Fruit fly (Drosophila melanogaster) whole organism, prepupa: ENCODE data around the gene pns.
A peak's percentile ranks its signal among the peaks of the same experiment; 100 is the strongest.

ENCODE experiments used
- Blimp-1 ChIP-seq: fragments of 200-800 bp; sonication (Bioruptor generic); optimal IDR thresholded peaks from 3 replicates; lab custom pipeline; 2017; ENCODE audit warnings: missing biosample characterization, missing genetic modification characterization, mild to moderate bottlenecking, moderate library complexity, missing genetic modification reagents
- CG10631 ChIP-seq: fragments of 200-800 bp; sonication (Bioruptor generic); optimal IDR thresholded peaks from 2 replicates; lab custom pipeline; 2016; ENCODE audit warnings: missing biosample characterization, missing genetic modification characterization
- CG10669 ChIP-seq: fragments of 200-800 bp; sonication (Bioruptor generic); optimal IDR thresholded peaks from 3 replicates; lab custom pipeline; 2018; ENCODE audit warnings: missing biosample characterization, mild to moderate bottlenecking, missing genetic modification characterization, moderate library complexity
- CG11762 ChIP-seq: fragments of 200-800 bp; sonication (Bioruptor generic); optimal IDR thresholded peaks from 3 replicates; lab custom pipeline; 2016; ENCODE audit warnings: missing biosample characterization, missing genetic modification characterization; ENCODE audit not compliant: insufficient read depth
- CG11902 ChIP-seq: fragments of 200-800 bp; sonication (Bioruptor generic); optimal IDR thresholded peaks from 3 replicates; lab custom pipeline; 2016; ENCODE audit warnings: missing biosample characterization, missing genetic modification characterization
- CG16779 ChIP-seq: fragments of 200-800 bp; sonication (Bioruptor generic); optimal IDR thresholded peaks from 3 replicates; lab custom pipeline; 2017; ENCODE audit warnings: missing biosample characterization, mild to moderate bottlenecking, missing genetic modification characterization
- CG3032 ChIP-seq: fragments of 200-800 bp; optimal IDR thresholded peaks from 2 replicates; lab custom pipeline; 2019; ENCODE audit warnings: missing biosample characterization, mild to moderate bottlenecking, missing genetic modification characterization, moderate library complexity
- CG31627 ChIP-seq: fragments of 200-800 bp; sonication (Bioruptor generic); optimal IDR thresholded peaks from 3 replicates; lab custom pipeline; 2016; ENCODE audit warnings: missing biosample characterization, missing genetic modification characterization
- CG32006 ChIP-seq: fragments of 200-800 bp; sonication (Bioruptor generic); optimal IDR thresholded peaks from 3 replicates; lab custom pipeline; 2017; ENCODE audit warnings: missing biosample characterization, mild to moderate bottlenecking, missing genetic modification characterization
- CG34406 ChIP-seq: fragments of 200-800 bp; sonication (Bioruptor generic); optimal IDR thresholded peaks from 3 replicates; lab custom pipeline; 2016; ENCODE audit warnings: missing biosample characterization, missing genetic modification characterization
- CG3919 ChIP-seq: fragments of 200-800 bp; sonication (Bioruptor generic); optimal IDR thresholded peaks from 3 replicates; lab custom pipeline; 2016; ENCODE audit warnings: missing biosample characterization, missing genetic modification characterization
- CG4318 ChIP-seq: fragments of 200-800 bp; sonication (Bioruptor generic); optimal IDR thresholded peaks from 3 replicates; lab custom pipeline; 2017; ENCODE audit warnings: missing biosample characterization, mild to moderate bottlenecking, missing genetic modification characterization
- CG6163 ChIP-seq: fragments of 200-800 bp; sonication (Bioruptor generic); IDR thresholded peaks from 3 replicates; pipeline ENCODE4 v1.3.6; 2022; ENCODE audit warnings: missing biosample characterization, missing genetic modification characterization
- CG6276 ChIP-seq: fragments of 200-800 bp; sonication (Bioruptor generic); optimal IDR thresholded peaks from 2 replicates; lab custom pipeline; 2017; ENCODE audit warnings: missing biosample characterization, mild to moderate bottlenecking, missing genetic modification characterization
- CG6792 ChIP-seq: fragments of 200-800 bp; sonication (Bioruptor generic); optimal IDR thresholded peaks from 3 replicates; lab custom pipeline; 2016; ENCODE audit warnings: missing biosample characterization, missing genetic modification characterization
- CG6808 ChIP-seq: fragments of 200-800 bp; sonication (Bioruptor generic); optimal IDR thresholded peaks from 3 replicates; lab custom pipeline; 2017; ENCODE audit warnings: missing biosample characterization, missing genetic modification characterization, mild to moderate bottlenecking, moderate library complexity, missing genetic modification reagents
- CG6854 ChIP-seq: fragments of 200-800 bp; sonication (Bioruptor generic); optimal IDR thresholded peaks from 2 replicates; lab custom pipeline; 2017; ENCODE audit warnings: missing biosample characterization, mild to moderate bottlenecking, missing genetic modification characterization
- CG7368 ChIP-seq: fragments of 200-800 bp; sonication (Bioruptor generic); optimal IDR thresholded peaks from 3 replicates; lab custom pipeline; 2016; ENCODE audit warnings: missing biosample characterization, missing genetic modification characterization
- CG8319 ChIP-seq: fragments of 200-800 bp; sonication (Bioruptor generic); optimal IDR thresholded peaks from 3 replicates; lab custom pipeline; 2016; ENCODE audit warnings: missing biosample characterization, missing genetic modification characterization
- CG8632 ChIP-seq: fragments of 200-800 bp; sonication (Bioruptor generic); optimal IDR thresholded peaks from 3 replicates; lab custom pipeline; 2016; ENCODE audit warnings: missing biosample characterization, missing genetic modification characterization
- CG9139 ChIP-seq: fragments of 200-800 bp; sonication (Bioruptor generic); optimal IDR thresholded peaks from 3 replicates; lab custom pipeline; 2017; ENCODE audit warnings: missing biosample characterization, mild to moderate bottlenecking, missing genetic modification characterization
- Eip78C ChIP-seq: fragments of 200-800 bp; sonication (Bioruptor generic); peaks from one replicate; lab custom pipeline; 2016; ENCODE audit warnings: missing biosample characterization, missing genetic modification characterization
- Eip93F ChIP-seq: fragments of 200-800 bp; sonication (Bioruptor generic); optimal IDR thresholded peaks from 2 replicates; lab custom pipeline; 2016; ENCODE audit warnings: missing biosample characterization, mild to moderate bottlenecking, missing genetic modification characterization
- Ets21C ChIP-seq: fragments of 200-800 bp; sonication (Bioruptor generic); optimal IDR thresholded peaks from 3 replicates; lab custom pipeline; 2016; ENCODE audit warnings: missing biosample characterization, missing genetic modification characterization
- Ets96B ChIP-seq: fragments of 200-800 bp; optimal IDR thresholded peaks from 2 replicates; lab custom pipeline; 2019; ENCODE audit warnings: missing biosample characterization, mild to moderate bottlenecking, missing genetic modification characterization, moderate library complexity
- Gug ChIP-seq: fragments of 200-800 bp; sonication (Bioruptor generic); IDR thresholded peaks from 2 replicates; pipeline ENCODE4 v1.3.6; 2022; ENCODE audit warnings: missing biosample characterization, missing genetic modification characterization
- Hr38 ChIP-seq: sonication (Bioruptor generic); optimal IDR thresholded peaks from 2 replicates; lab custom pipeline; 2016; ENCODE audit warnings: missing biosample characterization, missing genetic modification characterization
- Hr39 ChIP-seq: fragments of 200-800 bp; sonication (Bioruptor generic); optimal IDR thresholded peaks from 2 replicates; lab custom pipeline; 2016; ENCODE audit warnings: missing biosample characterization, missing genetic modification characterization
- Hr4 ChIP-seq: fragments of 200-800 bp; sonication (Bioruptor generic); optimal IDR thresholded peaks from 3 replicates; lab custom pipeline; 2016; ENCODE audit warnings: missing biosample characterization, missing genetic modification characterization
- Lpt ChIP-seq: fragments of 200-800 bp; sonication (Bioruptor generic); optimal IDR thresholded peaks from 3 replicates; lab custom pipeline; 2016; ENCODE audit warnings: missing biosample characterization, missing genetic modification characterization
- Met ChIP-seq: fragments of 200-800 bp; sonication (Bioruptor generic); optimal IDR thresholded peaks from 3 replicates; lab custom pipeline; 2016; ENCODE audit warnings: missing biosample characterization, missing genetic modification characterization
- OdsH ChIP-seq: fragments of 200-800 bp; sonication (Bioruptor generic); optimal IDR thresholded peaks from 3 replicates; lab custom pipeline; 2016; ENCODE audit warnings: missing biosample characterization, missing genetic modification characterization
- Smox ChIP-seq: fragments of 200-800 bp; sonication (Bioruptor generic); optimal IDR thresholded peaks from 3 replicates; lab custom pipeline; 2016; ENCODE audit warnings: missing biosample characterization, missing genetic modification characterization
- Sox14 ChIP-seq: fragments of 200-800 bp; sonication (Bioruptor generic); optimal IDR thresholded peaks from 3 replicates; lab custom pipeline; 2016; ENCODE audit warnings: missing biosample characterization, missing genetic modification characterization
- Sox15 ChIP-seq: fragments of 200-800 bp; sonication (Bioruptor generic); optimal IDR thresholded peaks from 3 replicates; lab custom pipeline; 2016; ENCODE audit warnings: missing biosample characterization, missing genetic modification characterization
- achi ChIP-seq: fragments of 200-800 bp; sonication (Bioruptor generic); optimal IDR thresholded peaks from 3 replicates; lab custom pipeline; 2016; ENCODE audit warnings: missing biosample characterization, missing genetic modification characterization
- acj6 ChIP-seq: fragments of 200-800 bp; sonication (Bioruptor generic); optimal IDR thresholded peaks from 3 replicates; lab custom pipeline; 2016; ENCODE audit warnings: missing biosample characterization, missing genetic modification characterization
- cyc ChIP-seq: fragments of 200-800 bp; sonication (Bioruptor generic); optimal IDR thresholded peaks from 3 replicates; lab custom pipeline; 2016; ENCODE audit warnings: missing biosample characterization, missing genetic modification characterization
- dac ChIP-seq: fragments of 200-800 bp; sonication (Bioruptor generic); optimal IDR thresholded peaks from 2 replicates; lab custom pipeline; 2017; ENCODE audit warnings: missing biosample characterization, mild to moderate bottlenecking, missing genetic modification characterization
- dsx ChIP-seq: fragments of 200-800 bp; optimal IDR thresholded peaks from 3 replicates; lab custom pipeline; 2019; ENCODE audit warnings: missing biosample characterization, mild to moderate bottlenecking, missing genetic modification characterization, moderate library complexity; ENCODE audit not compliant: poor library complexity, severe bottlenecking
- eg ChIP-seq: fragments of 200-800 bp; sonication (Bioruptor generic); IDR thresholded peaks from 3 replicates; pipeline ENCODE4 v1.3.6; 2022; ENCODE audit warnings: missing biosample characterization, missing genetic modification characterization
- esn ChIP-seq: fragments of 200-800 bp; sonication (Bioruptor generic); optimal IDR thresholded peaks from 2 replicates; lab custom pipeline; 2016; ENCODE audit warnings: missing biosample characterization, mild to moderate bottlenecking, missing genetic modification characterization, moderate library complexity
- fd59A ChIP-seq: fragments of 200-800 bp; sonication (Bioruptor generic); optimal IDR thresholded peaks from 2 replicates; lab custom pipeline; 2017; ENCODE audit warnings: missing biosample characterization, mild to moderate bottlenecking, missing genetic modification characterization, missing genetic modification reagents
- fkh ChIP-seq: fragments of 200-800 bp; sonication (Bioruptor generic); optimal IDR thresholded peaks from 3 replicates; lab custom pipeline; 2017; ENCODE audit warnings: missing biosample characterization, mild to moderate bottlenecking, missing genetic modification characterization, moderate library complexity
- lz ChIP-seq: fragments of 200-800 bp; sonication (Bioruptor generic); optimal IDR thresholded peaks from 3 replicates; lab custom pipeline; 2016; ENCODE audit warnings: missing biosample characterization, missing genetic modification characterization
- net ChIP-seq: fragments of 200-800 bp; sonication (Bioruptor generic); optimal IDR thresholded peaks from 3 replicates; lab custom pipeline; 2016; ENCODE audit warnings: missing biosample characterization, missing genetic modification characterization
- pdm3 ChIP-seq: fragments of 200-800 bp; sonication (Bioruptor generic); optimal IDR thresholded peaks from 3 replicates; lab custom pipeline; 2016; ENCODE audit warnings: missing biosample characterization, missing genetic modification characterization
- salr ChIP-seq, 2 experiments: fragments of 200-800 bp; sonication (Bioruptor generic); optimal IDR thresholded peaks; 3 replicates each; lab custom pipeline; 2016 to 2018; ENCODE audit warnings: missing biosample characterization in 2 of 2, missing genetic modification characterization in 2 of 2, mild to moderate bottlenecking in 1 of 2
- svp ChIP-seq: fragments of 200-800 bp; sonication (Bioruptor generic); peaks from one replicate; lab custom pipeline; 2016; ENCODE audit warnings: missing biosample characterization, missing genetic modification characterization
- topi ChIP-seq: fragments of 200-800 bp; sonication (Bioruptor generic); optimal IDR thresholded peaks from 3 replicates; lab custom pipeline; 2016; ENCODE audit warnings: missing biosample characterization, missing genetic modification characterization
- vri ChIP-seq: fragments of 200-800 bp; sonication (Bioruptor generic); optimal IDR thresholded peaks from 3 replicates; lab custom pipeline; 2016; ENCODE audit warnings: missing biosample characterization, mild to moderate bottlenecking, missing genetic modification characterization

The pns gene

dm6 chr3L:1558178-1558788 lies 21.3 kb downstream of the pns start, which contains the start of the genes Pex10 and CG12099:
Gene Pex10, plus strand, starts transcription at chr3L:1558228.
Gene CG12099, minus strand, starts transcription at chr3L:1558484.
- peak; percentile 73 for TF ChIP-seq CG10669 (GFP tag; lab: Kevin White, UChicago)
- TF ChIP-seq Eip93F (GFP tag; lab: Kevin White, UChicago), result peak; percentile 58
- peak; percentile 65 for TF ChIP-seq dsx (GFP tag; lab: Kevin White, UChicago)
- no peak for TF ChIP-seq Hr38 (GFP tag; lab: Kevin White, UChicago)
- TF ChIP-seq CG6163 (GFP tag; lab: Robert Waterston, UW), result peak; percentile 86
- peak; percentile 62 for TF ChIP-seq Lpt (GFP tag; lab: Kevin White, UChicago)
- no peak for TF ChIP-seq Met
- peak; percentile 65 for TF ChIP-seq CG11762 (GFP tag; lab: Kevin White, UChicago)
- peak; percentile 69 for TF ChIP-seq CG7368 (GFP tag; lab: Kevin White, UChicago)
- peak; percentile 81 for TF ChIP-seq Hr4 (GFP tag; lab: Kevin White, UChicago)
- peak; percentile 68 for TF ChIP-seq CG4318 (GFP tag; lab: Kevin White, UChicago)
- TF ChIP-seq CG31627, result peak; percentile 83
- TF ChIP-seq CG8319, result peak; percentile 67
- TF ChIP-seq pdm3, result no peak
- TF ChIP-seq CG9139 (GFP tag; lab: Kevin White, UChicago), result peak; percentile 39
- peak; percentile 78 for TF ChIP-seq CG6808 (GFP tag; lab: Kevin White, UChicago)
- TF ChIP-seq dac (GFP tag; lab: Kevin White, UChicago), result peak; percentile 82
- peak; percentile 88 for TF ChIP-seq esn (GFP tag; lab: Kevin White, UChicago)
- peak; percentile 83 for TF ChIP-seq CG32006 (GFP tag; lab: Kevin White, UChicago)
- TF ChIP-seq CG3919 (GFP tag; lab: Kevin White, UChicago), result peak; percentile 84
- TF ChIP-seq eg (GFP tag; lab: Robert Waterston, UW), result peak; percentile 81
- peak; percentile 86 for TF ChIP-seq achi (GFP tag; lab: Kevin White, UChicago)
- peak; percentile 94 for TF ChIP-seq CG10631
- peak; percentile 80 for TF ChIP-seq CG6792 (GFP tag; lab: Kevin White, UChicago)
- peak; percentile 79 for TF ChIP-seq Sox15 (GFP tag; lab: Kevin White, UChicago)
- peak; percentile 71 for TF ChIP-seq Ets96B (tag; lab: Kevin White, UChicago)
- TF ChIP-seq vri (GFP tag; lab: Kevin White, UChicago), result peak; percentile 78
- TF ChIP-seq Eip78C (GFP tag; lab: Kevin White, UChicago), result peak; percentile 79
- TF ChIP-seq topi (GFP tag; lab: Kevin White, UChicago), result peak; percentile 75
- TF ChIP-seq Sox14, result peak; percentile 80
- peak; percentile 76 for TF ChIP-seq net
- TF ChIP-seq Blimp-1 (GFP tag; lab: Kevin White, UChicago), result peak; percentile 58
- peak; percentile 87 for TF ChIP-seq Gug (GFP tag; lab: Robert Waterston, UW)
- peak; percentile 88 for TF ChIP-seq acj6 (GFP tag; lab: Kevin White, UChicago)
- TF ChIP-seq CG6276 (GFP tag; lab: Kevin White, UChicago), result peak; percentile 18
- TF ChIP-seq Ets21C (GFP tag; lab: Kevin White, UChicago), result peak; percentile 69
- TF ChIP-seq CG11902 (GFP tag; lab: Kevin White, UChicago), result peak; percentile 79
- peak; percentile 69 for TF ChIP-seq CG6854 (GFP tag; lab: Kevin White, UChicago)
- peak; percentile 78 for TF ChIP-seq CG34406 (GFP tag; lab: Kevin White, UChicago)
- TF ChIP-seq Hr39 (GFP tag; lab: Kevin White, UChicago), result peak; percentile 80
- TF ChIP-seq lz (GFP tag; lab: Kevin White, UChicago), result peak; percentile 83
- peak; percentile 67 for TF ChIP-seq fd59A (GFP tag; lab: Kevin White, UChicago)
- TF ChIP-seq OdsH, result peak; percentile 90
- TF ChIP-seq svp (GFP tag; lab: Kevin White, UChicago), result peak; percentile 92
- TF ChIP-seq cyc (GFP tag; lab: Kevin White, UChicago), result peak; percentile 78
- TF ChIP-seq Smox (GFP tag; lab: Kevin White, UChicago), result no peak
- peak; percentile 86 for TF ChIP-seq CG3032
- peak; percentile 81 for TF ChIP-seq CG8632 (GFP tag; lab: Kevin White, UChicago)
- TF ChIP-seq salr (GFP tag; optimal IDR thresholded peaks at IDR 0.05; lab: Kevin White, UChicago), result peak in 1 of 2 experiments; percentile 54
- no peak for TF ChIP-seq fkh (GFP tag; lab: Kevin White, UChicago)
- peak; percentile 42 for TF ChIP-seq CG16779
